Worm (Caenorhabditis elegans): ENCODE data around the gene C18H7.12.

ce11 chrIV:593029-593428 is 5.4 kb upstream of the C18H7.12 start, which contains the start of gene C18H7.4:
- TF ChIP-seq R02D3.7 (tag; optimal IDR thresholded peaks at IDR 0.05) (no peak), ztf-11 (tag; optimal IDR thresholded peaks at IDR 0.05) (no peak), tbx-2 (tag; optimal IDR thresholded peaks at IDR 0.05) (no peak), nhr-237 (tag; optimal IDR thresholded peaks at IDR 0.05) (no peak), skn-1 (tag; optimal IDR thresholded peaks at IDR 0.05) (no peak)

All from whole organism, L3 larva.